Worm (Caenorhabditis elegans) whole organism, L4 larva: ENCODE data around the gene ugt-56.

Experiments used
- D1046.2 ChIP-seq: fragments of 200-800 bp; sonication (Bioruptor generic); IDR thresholded peaks from 2 replicates; pipeline ENCODE4 v1.3.6; 2022; ENCODE audit warnings: missing genetic modification characterization, missing compliant biosample characterization
- F26F4.8 ChIP-seq: fragments of 200-800 bp; sonication (Bioruptor generic); conservative IDR thresholded peaks from 2 replicates; pipeline ENCODE4 v1.3.6; 2022; ENCODE audit warnings: missing genetic modification characterization, missing compliant biosample characterization
- R02D3.7 ChIP-seq: fragments of 150-350 bp; sonication (generic microtip); optimal IDR thresholded peaks from 3 replicates; lab custom pipeline; 2014; ENCODE audit warnings: missing biosample characterization, missing genetic modification characterization
- T26A8.4 ChIP-seq: fragments of 200-800 bp; sonication (Bioruptor generic); IDR thresholded peaks from 2 replicates; pipeline ENCODE4 v1.3.6; 2022; ENCODE audit warnings: missing genetic modification characterization, missing compliant biosample characterization
- Y48G9A.11 ChIP-seq: fragments of 200-800 bp; sonication (Bioruptor generic); IDR thresholded peaks from 2 replicates; pipeline ENCODE4 v1.3.6; 2022; ENCODE audit warnings: missing genetic modification reagents, missing genetic modification characterization, missing compliant biosample characterization
- ZK546.5 ChIP-seq, 2 experiments: sonication (generic microtip); optimal IDR thresholded peaks; 2 replicates each; lab custom pipeline; 2017; ENCODE audit warnings: missing biosample characterization in 2 of 2, missing genetic modification characterization in 2 of 2
- ama-1 ChIP-seq: fragments of 150-350 bp; optimal IDR thresholded peaks from 2 replicates; lab custom pipeline; 2014; ENCODE audit warnings: inconsistent platforms, mixed read lengths
- arid-1 ChIP-seq: fragments of 200-800 bp; sonication (Bioruptor generic); conservative IDR thresholded peaks from 2 replicates; pipeline ENCODE4 v1.3.6; 2022; ENCODE audit warnings: missing genetic modification reagents, missing genetic modification characterization, missing compliant biosample characterization
- ceh-20 ChIP-seq: fragments of 200-800 bp; sonication (Bioruptor generic); IDR thresholded peaks from 2 replicates; pipeline ENCODE4 v1.3.6; 2022; ENCODE audit warnings: missing genetic modification reagents, missing genetic modification characterization, missing compliant biosample characterization
- ceh-32 ChIP-seq: sonication (generic microtip); optimal IDR thresholded peaks from 2 replicates; lab custom pipeline; 2016; ENCODE audit warnings: mild to moderate bottlenecking, missing genetic modification characterization, missing compliant biosample characterization; ENCODE audit not compliant: poor library complexity
- ceh-82 ChIP-seq: sonication (generic microtip); optimal IDR thresholded peaks from 2 replicates; lab custom pipeline; 2017; ENCODE audit warnings: missing biosample characterization, missing genetic modification characterization
- ctbp-1 ChIP-seq: fragments of 200-800 bp; sonication (Bioruptor generic); IDR thresholded peaks from 2 replicates; pipeline ENCODE4 v1.3.6; 2022; ENCODE audit warnings: missing genetic modification reagents, missing genetic modification characterization, missing compliant biosample characterization
- daf-8 ChIP-seq: fragments of 200-800 bp; sonication (Bioruptor generic); IDR thresholded peaks from 2 replicates; pipeline ENCODE4 v1.3.6; 2022; ENCODE audit warnings: missing genetic modification characterization, missing compliant biosample characterization
- dmd-6 ChIP-seq: fragments of 200-800 bp; sonication (Bioruptor generic); IDR thresholded peaks from 2 replicates; pipeline ENCODE4 v1.3.6; 2022; ENCODE audit warnings: missing genetic modification reagents, missing genetic modification characterization, missing compliant biosample characterization
- dmd-9 ChIP-seq: fragments of 200-800 bp; sonication (Bioruptor generic); IDR thresholded peaks from 2 replicates; pipeline ENCODE4 v1.3.6; 2022; ENCODE audit warnings: missing genetic modification reagents, missing genetic modification characterization, missing compliant biosample characterization
- dpl-1 ChIP-seq: fragments of 150-350 bp; optimal IDR thresholded peaks from 2 replicates; lab custom pipeline; 2014; ENCODE audit warnings: missing biosample characterization, missing genetic modification reagents, missing genetic modification characterization
- dve-1 ChIP-seq: sonication (generic microtip); optimal IDR thresholded peaks from 2 replicates; lab custom pipeline; 2017; ENCODE audit warnings: antibody characterized with exemption, mild to moderate bottlenecking, missing genetic modification characterization, missing compliant biosample characterization; ENCODE audit not compliant: insufficient read depth
- hlh-30 ChIP-seq: sonication (generic microtip); optimal IDR thresholded peaks from 2 replicates; lab custom pipeline; 2017; ENCODE audit warnings: antibody characterized with exemption, mild to moderate bottlenecking, missing genetic modification characterization, missing compliant biosample characterization; ENCODE audit not compliant: insufficient read depth
- jun-1 ChIP-seq: fragments of 150-350 bp; optimal IDR thresholded peaks from 2 replicates; lab custom pipeline; 2014; ENCODE audit warnings: missing biosample characterization, missing genetic modification reagents, missing genetic modification characterization
- lin-15B ChIP-seq: fragments of 150-350 bp; sonication (generic microtip); optimal IDR thresholded peaks from 3 replicates; lab custom pipeline; 2014; ENCODE audit warnings: missing biosample characterization, missing genetic modification characterization
- lin-29 ChIP-seq: fragments of 200-800 bp; sonication (Bioruptor generic); IDR thresholded peaks from 2 replicates; pipeline ENCODE4 v1.3.6; 2022; ENCODE audit warnings: missing genetic modification reagents, missing genetic modification characterization, missing compliant biosample characterization
- lin-38 ChIP-seq: fragments of 200-800 bp; sonication (Bioruptor generic); IDR thresholded peaks from 2 replicates; pipeline ENCODE4 v1.3.6; 2022; ENCODE audit warnings: missing genetic modification reagents, missing genetic modification characterization, missing compliant biosample characterization
- lir-3 ChIP-seq: sonication (generic microtip); optimal IDR thresholded peaks from 2 replicates; lab custom pipeline; 2016; ENCODE audit warnings: mild to moderate bottlenecking, missing genetic modification characterization, missing compliant biosample characterization
- madf-5 ChIP-seq, 2 experiments: fragments of 200-800 bp; sonication (Bioruptor generic); IDR thresholded peaks; 2 replicates each; pipeline ENCODE4 v1.3.6; 2022; ENCODE audit warnings: missing compliant biosample characterization in 2 of 2, missing genetic modification characterization in 2 of 2
- mdl-1 ChIP-seq, 2 experiments: fragments of 150-350 bp in 1 of 2; sonication (generic microtip) in 1 of 2; optimal IDR thresholded peaks; 2 replicates each; lab custom pipeline; 2014 to 2017; ENCODE audit warnings: missing biosample characterization in 2 of 2, missing genetic modification characterization in 2 of 2
- mdt-29 ChIP-seq: fragments of 200-800 bp; sonication (Bioruptor generic); IDR thresholded peaks from 2 replicates; pipeline ENCODE4 v1.3.6; 2022; ENCODE audit warnings: missing genetic modification reagents, missing genetic modification characterization, missing compliant biosample characterization
- mxl-2 ChIP-seq: fragments of 200-800 bp; sonication (Bioruptor generic); conservative IDR thresholded peaks from 2 replicates; pipeline ENCODE4 v1.3.6; 2022; ENCODE audit warnings: missing genetic modification reagents, missing genetic modification characterization, missing compliant biosample characterization
- mxl-3 ChIP-seq: fragments of 200-800 bp; sonication (Bioruptor generic); optimal IDR thresholded peaks from 2 replicates; lab custom pipeline; 2018; ENCODE audit warnings: mild to moderate bottlenecking, missing genetic modification characterization, missing compliant biosample characterization
- nhr-25 ChIP-seq: sonication (generic microtip); optimal IDR thresholded peaks from 2 replicates; lab custom pipeline; 2017; ENCODE audit warnings: missing genetic modification characterization, mild to moderate bottlenecking, missing compliant biosample characterization, antibody characterized with exemption, moderate library complexity, borderline replicate concordance; ENCODE audit not compliant: insufficient read depth
- nhr-28 ChIP-seq: fragments of 150-350 bp; optimal IDR thresholded peaks from 2 replicates; lab custom pipeline; 2014; ENCODE audit warnings: missing biosample characterization, missing genetic modification characterization
- nhr-41 ChIP-seq: fragments of 200-800 bp; sonication (Bioruptor generic); IDR thresholded peaks from 2 replicates; pipeline ENCODE4 v1.3.6; 2022; ENCODE audit warnings: missing genetic modification reagents, missing genetic modification characterization, missing compliant biosample characterization
- nhr-6 ChIP-seq: fragments of 150-350 bp; optimal IDR thresholded peaks from 2 replicates; lab custom pipeline; 2014; ENCODE audit warnings: missing biosample characterization, missing genetic modification characterization
- pha-4 ChIP-seq, 2 experiments: fragments of 150-350 bp in 1 of 2; fragments of 200-800 bp in 1 of 2; sonication (Bioruptor generic) in 1 of 2; IDR thresholded peaks in 1 of 2; optimal IDR thresholded peaks in 1 of 2; 2 replicates each; pipeline versions ENCODE4 v1.3.6 to Lab custom; 2014 to 2022; ENCODE audit warnings: missing genetic modification characterization in 2 of 2, missing genetic modification reagents in 2 of 2, missing biosample characterization in 1 of 2, missing compliant biosample characterization in 1 of 2
- php-3 ChIP-seq: fragments of 200-800 bp; sonication (Bioruptor generic); IDR thresholded peaks from 2 replicates; pipeline ENCODE4 v1.3.6; 2022; ENCODE audit warnings: missing genetic modification reagents, missing genetic modification characterization, missing compliant biosample characterization
- rbr-2 ChIP-seq: sonication (generic microtip); optimal IDR thresholded peaks from 2 replicates; lab custom pipeline; 2016; ENCODE audit warnings: missing genotype, missing genetic modification characterization, missing compliant biosample characterization
- saeg-2 ChIP-seq: fragments of 200-800 bp; sonication (Bioruptor generic); IDR thresholded peaks from 2 replicates; pipeline ENCODE4 v1.3.6; 2022; ENCODE audit warnings: missing genetic modification reagents, missing genetic modification characterization, missing compliant biosample characterization
- sdz-12 ChIP-seq: fragments of 200-800 bp; sonication (Bioruptor generic); optimal IDR thresholded peaks from 2 replicates; lab custom pipeline; 2018; ENCODE audit warnings: mild to moderate bottlenecking, missing genetic modification characterization, missing compliant biosample characterization
- set-16 ChIP-seq: fragments of 200-800 bp; sonication (Bioruptor generic); IDR thresholded peaks from 2 replicates; pipeline ENCODE4 v1.3.6; 2022; ENCODE audit warnings: missing genetic modification reagents, missing genetic modification characterization, missing compliant biosample characterization
- snpc-4 ChIP-seq: fragments of 150-350 bp; optimal IDR thresholded peaks from 2 replicates; lab custom pipeline; 2014; ENCODE audit warnings: missing biosample characterization, missing genetic modification characterization
- spr-1 ChIP-seq: sonication (generic microtip); optimal IDR thresholded peaks from 2 replicates; lab custom pipeline; 2016; ENCODE audit warnings: mild to moderate bottlenecking, missing genetic modification characterization, missing compliant biosample characterization
- tag-97 ChIP-seq: fragments of 200-800 bp; sonication (Bioruptor generic); IDR thresholded peaks from 2 replicates; pipeline ENCODE4 v1.3.6; 2022; ENCODE audit warnings: missing genetic modification characterization, missing compliant biosample characterization
- unc-39 ChIP-seq: sonication (generic microtip); optimal IDR thresholded peaks from 2 replicates; lab custom pipeline; 2017; ENCODE audit warnings: missing biosample characterization, missing genetic modification characterization
- unc-62 ChIP-seq, 3 experiments: fragments of 150-350 bp in 1 of 3; sonication (generic microtip); optimal IDR thresholded peaks in 2 of 3; peaks in 1 of 3; 1 replicate in 1 of 3; 2 replicates in 2 of 3; lab custom pipeline; 2014 to 2017; ENCODE audit warnings: missing biosample characterization in 3 of 3, missing genetic modification characterization in 3 of 3, missing genetic modification reagents in 3 of 3, missing genotype in 1 of 3
- vab-7 ChIP-seq: fragments of 200-800 bp; sonication (Bioruptor generic); IDR thresholded peaks from 2 replicates; pipeline ENCODE4 v1.3.6; 2022; ENCODE audit warnings: missing genetic modification reagents, missing genetic modification characterization, missing compliant biosample characterization
- zag-1 ChIP-seq: fragments of 150-350 bp; optimal IDR thresholded peaks from 2 replicates; lab custom pipeline; 2014; ENCODE audit warnings: missing biosample characterization, missing genetic modification characterization
- zfp-2 ChIP-seq: sonication (generic microtip); optimal IDR thresholded peaks from 2 replicates; lab custom pipeline; 2016; ENCODE audit warnings: mild to moderate bottlenecking, missing genetic modification characterization, missing compliant biosample characterization
- zfp-3 ChIP-seq: fragments of 200-800 bp; sonication (Bioruptor generic); conservative IDR thresholded peaks from 2 replicates; pipeline ENCODE4 v1.3.6; 2022; ENCODE audit warnings: missing genetic modification reagents, missing genetic modification characterization, missing compliant biosample characterization
- zip-2 ChIP-seq: fragments of 150-350 bp; optimal IDR thresholded peaks from 2 replicates; lab custom pipeline; 2014; ENCODE audit warnings: missing biosample characterization, missing genetic modification characterization
- ztf-11 ChIP-seq: fragments of 150-350 bp; optimal IDR thresholded peaks from 2 replicates; lab custom pipeline; 2014; ENCODE audit warnings: missing biosample characterization, missing genetic modification characterization

The ugt-56 gene

DNA sequence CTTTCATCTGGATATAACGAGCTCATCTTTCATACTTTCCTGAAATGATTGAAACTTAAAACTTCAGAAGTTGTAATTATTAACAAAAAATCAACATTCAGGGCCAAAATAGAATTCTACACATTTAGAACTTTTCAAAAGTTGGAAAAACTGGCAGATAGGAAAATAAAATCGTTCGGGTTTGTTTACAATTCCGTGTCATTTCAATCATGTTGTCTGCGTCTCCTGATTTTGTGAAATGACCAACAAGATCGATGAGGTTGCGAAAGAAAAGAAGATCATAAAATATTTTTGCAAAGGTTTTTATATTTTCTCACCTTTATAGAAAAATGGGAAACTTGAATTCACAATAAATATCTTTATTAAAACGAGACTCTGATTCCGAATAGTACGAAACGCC, 29.8 kb downstream of the ugt-56 start, which contains the start of gene rskd-1 (continued):
- TF ChIP-seq lin-38 (GFP tag; lab: Robert Waterston, UW): peak; percentile 9; the same call in 1 of the 2 replicates
- TF ChIP-seq ceh-82: no peak
- no peak for TF ChIP-seq Y48G9A.11

DNA sequence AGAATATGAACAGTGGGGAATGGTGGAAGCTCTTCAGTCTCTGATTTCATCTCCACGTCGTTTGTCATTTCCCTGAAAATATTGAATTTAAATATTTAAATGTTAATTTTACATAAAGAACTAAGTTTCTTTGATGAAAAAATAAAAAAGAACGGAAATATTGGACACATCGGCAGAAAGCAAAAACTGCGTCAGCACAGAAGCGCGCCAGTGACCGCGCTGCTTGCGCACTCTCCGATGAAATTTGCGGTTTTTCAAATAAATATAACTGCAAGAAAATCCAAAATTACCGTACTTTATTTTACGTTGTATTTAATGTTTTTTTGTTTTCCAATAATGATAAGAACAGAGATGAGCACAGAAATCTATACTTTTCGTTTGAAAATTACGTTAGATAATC, 32.8 kb downstream of the ugt-56 start, which contains the start of the genes srpa-68 and srh-16:
TSS of gene srpa-68 (minus strand) at position 72 of the 400 bp plus-strand sequence.
TSS of gene srh-16 (plus strand) at position 275 of the 400 bp plus-strand sequence.
- TF ChIP-seq sdz-12 (GFP tag; lab: Kevin White, UChicago) (no peak), ceh-20 (GFP tag; lab: Robert Waterston, UW) (peak; percentile 87), daf-8 (no peak), nhr-41 (GFP tag; lab: Robert Waterston, UW) (no peak), T26A8.4 (GFP tag; lab: Robert Waterston, UW) (peak; percentile 89), madf-5 (GFP tag; IDR thresholded peaks at IDR 0.05; lab: Robert Waterston, UW) (no peak), zfp-3 (GFP tag; lab: Robert Waterston, UW) (no peak), mxl-2 (GFP tag; lab: Robert Waterston, UW) (no peak), lin-15B (tag; lab: Kevin White, UChicago) (peak; percentile 37), ZK546.5 (tag; optimal IDR thresholded peaks at IDR 0.05; lab: Kevin White, UChicago) (no peak), dmd-6 (GFP tag; lab: Robert Waterston, UW) (peak; percentile 79), saeg-2 (GFP tag; lab: Robert Waterston, UW) (no peak), unc-62 (GFP tag; optimal IDR thresholded peaks at IDR 0.05 in 1 of 2; lab: Kevin White, UChicago) (no peak), unc-62 (tag; optimal IDR thresholded peaks at IDR 0.05; lab: Kevin White, UChicago) (no peak), php-3 (GFP tag; lab: Robert Waterston, UW) (no peak), hlh-30 (tag; lab: Kevin White, UChicago) (peak; percentile 80), mdt-29 (0 out of 2 replicates have a peak, but pooled peaks have one; percentile 26), zip-2 (tag; lab: Kevin White, UChicago) (peak; percentile 78), mxl-3 (GFP tag; lab: Kevin White, UChicago) (no peak), arid-1 (peak; percentile 88), snpc-4 (tag; lab: Kevin White, UChicago) (no peak), vab-7 (GFP tag; lab: Robert Waterston, UW) (no peak), zfp-2 (tag; lab: Kevin White, UChicago) (no peak), ctbp-1 (GFP tag; lab: Robert Waterston, UW) (peak; percentile 67), rbr-2 (tag; lab: Kevin White, UChicago) (peak; percentile 89), lin-29 (GFP tag; lab: Robert Waterston, UW) (peak; percentile 63), ztf-11 (tag; lab: Kevin White, UChicago) (no peak), F26F4.8 (GFP tag; lab: Robert Waterston, UW) (no peak), mdl-1 (tag; optimal IDR thresholded peaks at IDR 0.05; lab: Kevin White, UChicago) (peak in 1 of 2 experiments; percentile 8), pha-4 (GFP tag; IDR thresholded peaks at IDR 0.05; lab: Robert Waterston, UW) (peak; percentile 80; the same call in 1 of the 2 replicates), pha-4 (tag; optimal IDR thresholded peaks at IDR 0.05; lab: Kevin White, UChicago) (no peak), unc-39 (tag; lab: Kevin White, UChicago) (no peak), nhr-6 (peak; percentile 97), set-16 (GFP tag; lab: Robert Waterston, UW) (no peak), R02D3.7 (tag; lab: Kevin White, UChicago) (no peak), tag-97 (GFP tag; lab: Robert Waterston, UW) (no peak), dve-1 (peak; percentile 88), zag-1 (tag; lab: Kevin White, UChicago) (no peak), spr-1 (peak; percentile 81), nhr-25 (tag; lab: Kevin White, UChicago) (no peak), jun-1 (tag; lab: Kevin White, UChicago) (peak; percentile 57), nhr-28 (peak; percentile 72), dpl-1 (GFP tag; lab: Kevin White, UChicago) (peak; percentile 99), ama-1 (lab: Kevin White, UChicago) (no peak), dmd-9 (GFP tag; lab: Robert Waterston, UW) (no peak), lir-3 (peak; percentile 36), D1046.2 (0 out of 2 replicates have a peak, but pooled peaks have one; percentile 67), ceh-32 (tag; lab: Kevin White, UChicago) (peak; percentile 26)
